Worm (Caenorhabditis elegans) whole organism, young adult: Measurements from ENCODE around the gene K05F6.8.

ENCODE experiments used
- B0019.2 ChIP-seq: fragments of 200-800 bp; sonication (Bioruptor generic); conservative IDR thresholded peaks from 2 replicates; pipeline ENCODE4 v1.3.6; 2022; ENCODE audit warnings: missing genetic modification reagents, missing genetic modification characterization, missing compliant biosample characterization
- D2030.7 ChIP-seq: fragments of 200-800 bp; sonication (Bioruptor generic); IDR thresholded peaks from 2 replicates; pipeline ENCODE4 v1.3.6; 2022; ENCODE audit warnings: missing genetic modification reagents, missing genetic modification characterization, missing compliant biosample characterization
- F10E7.11 ChIP-seq: sonication (generic microtip); optimal IDR thresholded peaks from 2 replicates; lab custom pipeline; 2017; ENCODE audit warnings: mild to moderate bottlenecking, missing genetic modification characterization, moderate library complexity, missing compliant biosample characterization
- F33H1.4 ChIP-seq: fragments of 200-800 bp; sonication (Bioruptor generic); IDR thresholded peaks from 2 replicates; pipeline ENCODE4 v1.3.6; 2022; ENCODE audit warnings: missing genetic modification reagents, missing genetic modification characterization, missing compliant biosample characterization
- F37B4.10 ChIP-seq: fragments of 200-800 bp; sonication (Bioruptor generic); IDR thresholded peaks from 2 replicates; pipeline ENCODE4 v1.3.6; 2022; ENCODE audit warnings: missing genetic modification characterization, missing compliant biosample characterization
- F55B11.4 ChIP-seq: sonication (generic microtip); optimal IDR thresholded peaks from 2 replicates; lab custom pipeline; 2016; ENCODE audit warnings: missing compliant biosample characterization, missing genetic modification characterization, borderline replicate concordance; ENCODE audit not compliant: insufficient read depth
- F57C9.4 ChIP-seq: sonication (generic microtip); optimal IDR thresholded peaks from 2 replicates; lab custom pipeline; 2017; ENCODE audit warnings: mild to moderate bottlenecking, missing genetic modification characterization, missing compliant biosample characterization
- Y67H2A.10 ChIP-seq: fragments of 200-800 bp; sonication (Bioruptor generic); conservative IDR thresholded peaks from 2 replicates; pipeline ENCODE4 v1.3.6; 2022; ENCODE audit warnings: missing genetic modification reagents, missing genetic modification characterization, missing compliant biosample characterization
- Y79H2A.3 ChIP-seq: fragments of 200-800 bp; sonication (Bioruptor generic); conservative IDR thresholded peaks from 2 replicates; pipeline ENCODE4 v1.3.6; 2022; ENCODE audit warnings: missing genetic modification reagents, missing genetic modification characterization, missing compliant biosample characterization
- ZK185.1 ChIP-seq: sonication (generic microtip); optimal IDR thresholded peaks from 2 replicates; lab custom pipeline; 2016; ENCODE audit warnings: mild to moderate bottlenecking, missing genetic modification characterization, missing compliant biosample characterization; ENCODE audit not compliant: poor library complexity, severe bottlenecking
- ama-1 ChIP-seq, 3 experiments: fragments of 150-350 bp in 1 of 3; sonication (generic microtip) in 2 of 3; optimal IDR thresholded peaks; 2 replicates each; lab custom pipeline; 2014 to 2018; ENCODE audit warnings: missing biosample characterization in 2 of 3, missing genetic modification characterization in 2 of 3, missing genetic modification reagents in 2 of 3
- aptf-2 ChIP-seq: fragments of 200-800 bp; sonication (Bioruptor generic); conservative IDR thresholded peaks from 2 replicates; pipeline ENCODE4 v1.3.6; 2022; ENCODE audit warnings: missing genetic modification reagents, missing genetic modification characterization, missing compliant biosample characterization
- athp-1 ChIP-seq: sonication (generic microtip); optimal IDR thresholded peaks from 2 replicates; lab custom pipeline; 2017; ENCODE audit warnings: mild to moderate bottlenecking, missing genetic modification characterization, missing compliant biosample characterization
- attf-6 ChIP-seq: fragments of 200-800 bp; sonication (Bioruptor generic); IDR thresholded peaks from 2 replicates; pipeline ENCODE4 v1.3.6; 2022; ENCODE audit warnings: missing genetic modification reagents, missing genetic modification characterization, missing compliant biosample characterization
- ceh-27 ChIP-seq: fragments of 200-800 bp; sonication (Bioruptor generic); optimal IDR thresholded peaks from 2 replicates; lab custom pipeline; 2018; ENCODE audit warnings: mild to moderate bottlenecking, missing genetic modification characterization, moderate library complexity, missing compliant biosample characterization
- ceh-40 ChIP-seq: fragments of 200-800 bp; sonication (Bioruptor generic); IDR thresholded peaks from 2 replicates; pipeline ENCODE4 v1.3.6; 2022; ENCODE audit warnings: missing genetic modification characterization, missing compliant biosample characterization
- ceh-58 ChIP-seq: fragments of 200-800 bp; sonication (Bioruptor generic); IDR thresholded peaks from 2 replicates; pipeline ENCODE4 v1.3.6; 2022; ENCODE audit warnings: missing genetic modification characterization, missing compliant biosample characterization
- egl-44 ChIP-seq: fragments of 200-800 bp; sonication (Bioruptor generic); IDR thresholded peaks from 2 replicates; pipeline ENCODE4 v1.3.6; 2022; ENCODE audit warnings: missing genetic modification reagents, missing genetic modification characterization, missing compliant biosample characterization
- fkh-3 ChIP-seq: sonication (generic microtip); optimal IDR thresholded peaks from 2 replicates; lab custom pipeline; 2016; ENCODE audit warnings: mild to moderate bottlenecking, missing genetic modification characterization, missing compliant biosample characterization
- hlh-12 ChIP-seq: sonication (generic microtip); optimal IDR thresholded peaks from 2 replicates; lab custom pipeline; 2016; ENCODE audit warnings: missing genetic modification characterization, missing compliant biosample characterization
- hmg-20 ChIP-seq: fragments of 200-800 bp; sonication (Bioruptor generic); IDR thresholded peaks from 2 replicates; pipeline ENCODE4 v1.3.6; 2022; ENCODE audit warnings: missing genetic modification reagents, missing genetic modification characterization, missing compliant biosample characterization
- hsf-1 ChIP-seq: fragments of 200-800 bp; sonication (Bioruptor generic); IDR thresholded peaks from 2 replicates; pipeline ENCODE4 v1.3.6; 2022; ENCODE audit warnings: missing genetic modification reagents, missing genetic modification characterization, missing compliant biosample characterization
- let-526 ChIP-seq: fragments of 200-800 bp; sonication (Bioruptor generic); IDR thresholded peaks from 2 replicates; pipeline ENCODE4 v1.3.6; 2022; ENCODE audit warnings: missing genetic modification reagents, missing genetic modification characterization, missing compliant biosample characterization
- lin-40 ChIP-seq: sonication (generic microtip); optimal IDR thresholded peaks from 2 replicates; lab custom pipeline; 2016; ENCODE audit warnings: missing genetic modification characterization, mild to moderate bottlenecking, missing compliant biosample characterization, missing genotype, missing genetic modification reagents
- lir-1 ChIP-seq: fragments of 200-800 bp; sonication (Bioruptor generic); conservative IDR thresholded peaks from 2 replicates; pipeline ENCODE4 v1.3.6; 2022; ENCODE audit warnings: missing genetic modification reagents, missing genetic modification characterization, missing compliant biosample characterization
- madf-10 ChIP-seq: sonication (generic microtip); optimal IDR thresholded peaks from 2 replicates; lab custom pipeline; 2016; ENCODE audit warnings: mild to moderate bottlenecking, missing genetic modification characterization, missing compliant biosample characterization
- madf-6 ChIP-seq: fragments of 200-800 bp; sonication (Bioruptor generic); IDR thresholded peaks from 2 replicates; pipeline ENCODE4 v1.3.6; 2022; ENCODE audit warnings: missing genetic modification reagents, missing genetic modification characterization, missing compliant biosample characterization
- madf-8 ChIP-seq: fragments of 200-800 bp; sonication (Bioruptor generic); conservative IDR thresholded peaks from 2 replicates; pipeline ENCODE4 v1.3.6; 2022; ENCODE audit warnings: missing genetic modification reagents, missing genetic modification characterization, missing compliant biosample characterization
- mel-28 ChIP-seq: sonication (generic microtip); optimal IDR thresholded peaks from 2 replicates; lab custom pipeline; 2016; ENCODE audit warnings: borderline replicate concordance, mild to moderate bottlenecking, missing genetic modification characterization, missing compliant biosample characterization
- mes-4 ChIP-seq: sonication (generic microtip); optimal IDR thresholded peaks from 2 replicates; lab custom pipeline; 2016; ENCODE audit warnings: missing genotype, missing genetic modification characterization, missing compliant biosample characterization
- nfya-1 ChIP-seq: sonication (generic microtip); optimal IDR thresholded peaks from 2 replicates; lab custom pipeline; 2017; ENCODE audit warnings: antibody characterized with exemption, missing compliant biosample characterization, missing genetic modification characterization, borderline replicate concordance; ENCODE audit not compliant: insufficient read depth
- nhr-179 ChIP-seq: sonication (generic microtip); optimal IDR thresholded peaks from 2 replicates; lab custom pipeline; 2016; ENCODE audit warnings: mild to moderate bottlenecking, missing genetic modification characterization, missing compliant biosample characterization
- rcor-1 ChIP-seq: fragments of 200-800 bp; sonication (Bioruptor generic); IDR thresholded peaks from 2 replicates; pipeline ENCODE4 v1.3.6; 2022; ENCODE audit warnings: missing genetic modification reagents, missing genetic modification characterization, missing compliant biosample characterization
- rec-8 ChIP-seq, 2 experiments: sonication (generic microtip); optimal IDR thresholded peaks; 2 replicates each; lab custom pipeline; 2016; ENCODE audit warnings: mild to moderate bottlenecking in 2 of 2, missing genetic modification characterization in 2 of 2, missing genetic modification reagents in 2 of 2, missing genotype in 2 of 2, missing biosample characterization in 1 of 2, missing compliant biosample characterization in 1 of 2, moderate library complexity in 1 of 2
- snpc-3.4 ChIP-seq: sonication (generic microtip); optimal IDR thresholded peaks from 2 replicates; lab custom pipeline; 2017; ENCODE audit warnings: missing genetic modification characterization, mild to moderate bottlenecking, missing compliant biosample characterization, antibody characterized with exemption, moderate library complexity, missing genotype, missing genetic modification reagents
- somi-1 ChIP-seq: fragments of 200-800 bp; sonication (Bioruptor generic); optimal IDR thresholded peaks from 2 replicates; lab custom pipeline; 2018; ENCODE audit warnings: mild to moderate bottlenecking, missing genetic modification characterization, missing compliant biosample characterization
- tbp1 ChIP-seq: fragments of 200-800 bp; sonication (Bioruptor generic); optimal IDR thresholded peaks from 2 replicates; lab custom pipeline; 2018; ENCODE audit warnings: mild to moderate bottlenecking, missing genetic modification characterization, missing compliant biosample characterization
- tlf-1 ChIP-seq: fragments of 200-800 bp; sonication (Bioruptor generic); optimal IDR thresholded peaks from 2 replicates; lab custom pipeline; 2018; ENCODE audit warnings: mild to moderate bottlenecking, missing genetic modification characterization, missing compliant biosample characterization
- unc-130 ChIP-seq: sonication (generic microtip); optimal IDR thresholded peaks from 2 replicates; lab custom pipeline; 2016; ENCODE audit warnings: missing genetic modification reagents, missing genetic modification characterization, missing compliant biosample characterization
- unc-62 ChIP-seq: fragments of 150-350 bp; optimal IDR thresholded peaks from 2 replicates; lab custom pipeline; 2014; ENCODE audit warnings: missing biosample characterization, missing genetic modification reagents, missing genetic modification characterization
- ztf-22 ChIP-seq: fragments of 200-800 bp; sonication (Bioruptor generic); optimal IDR thresholded peaks from 2 replicates; lab custom pipeline; 2018; ENCODE audit warnings: mild to moderate bottlenecking, missing genetic modification characterization, moderate library complexity, missing compliant biosample characterization
- ztf-25 ChIP-seq: fragments of 200-800 bp; sonication (Bioruptor generic); IDR thresholded peaks from 2 replicates; pipeline ENCODE4 v1.3.6; 2022; ENCODE audit warnings: missing genetic modification reagents, missing genetic modification characterization, missing compliant biosample characterization
- ztf-3 ChIP-seq: fragments of 200-800 bp; sonication (Bioruptor generic); optimal IDR thresholded peaks from 2 replicates; lab custom pipeline; 2018; ENCODE audit warnings: mild to moderate bottlenecking, missing genetic modification characterization, missing compliant biosample characterization

Gene K05F6.8

DNA sequence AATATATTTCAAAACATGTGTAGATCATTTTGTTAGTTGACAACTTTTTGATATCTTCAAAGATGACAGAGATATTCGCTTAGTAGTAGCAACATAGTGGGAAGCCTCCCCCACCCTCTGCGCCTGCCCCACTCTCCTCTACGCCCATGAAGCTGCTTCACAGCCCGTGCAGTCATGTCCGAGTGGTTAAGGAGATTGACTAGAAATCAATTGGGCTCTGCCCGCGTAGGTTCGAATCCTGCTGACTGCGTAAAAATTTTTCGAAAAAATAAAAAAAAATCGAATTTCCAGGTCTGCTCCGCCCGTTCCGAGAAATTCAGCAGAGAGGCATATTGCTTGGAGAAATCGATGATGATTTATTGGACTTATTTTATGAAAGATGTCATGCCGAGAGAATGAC is 47.7 kb downstream of the K05F6.8 start (continued):
- TF ChIP-seq nfya-1: no peak
- no peak for TF ChIP-seq ceh-40
- TF ChIP-seq tbp1 (GFP tag; lab: Kevin White, UChicago): peak; percentile 95
- no peak for TF ChIP-seq unc-130 (GFP tag; lab: Kevin White, UChicago)
- peak; percentile 60; the same call in 1 of the 2 replicates for TF ChIP-seq ztf-25 (GFP tag; lab: Robert Waterston, UW)
- no peak for TF ChIP-seq ztf-3 (GFP tag; lab: Kevin White, UChicago)
- TF ChIP-seq fkh-3 (tag; lab: Kevin White, UChicago): no peak
- TF ChIP-seq nhr-179 (tag; lab: Kevin White, UChicago): no peak
- TF ChIP-seq lin-40: no peak
- TF ChIP-seq F55B11.4 (tag; lab: Kevin White, UChicago): no peak
- TF ChIP-seq rcor-1 (GFP tag; lab: Robert Waterston, UW): no peak
- TF ChIP-seq rec-8 (tag; optimal IDR thresholded peaks at IDR 0.05; lab: Kevin White, UChicago): peak in 1 of 2 experiments; percentile 34
- TF ChIP-seq F33H1.4 (GFP tag; lab: Robert Waterston, UW): no peak
- no peak for TF ChIP-seq unc-62 (GFP tag; lab: Kevin White, UChicago)
- peak; percentile 9 for TF ChIP-seq athp-1
- TF ChIP-seq madf-6 (GFP tag; lab: Robert Waterston, UW): no peak
- peak; percentile 15 for TF ChIP-seq ZK185.1 (tag; lab: Kevin White, UChicago)
- no peak for TF ChIP-seq tlf-1
- no peak for TF ChIP-seq snpc-3.4
- no peak for TF ChIP-seq hsf-1 (GFP tag; lab: Robert Waterston, UW)
- no peak for TF ChIP-seq ama-1 (optimal IDR thresholded peaks at IDR 0.05; lab: Kevin White, UChicago)
- TF ChIP-seq ama-1 (GFP tag; optimal IDR thresholded peaks at IDR 0.05; lab: Kevin White, UChicago): peak in 1 of 2 experiments; percentile 25
- no peak for TF ChIP-seq lir-1 (GFP tag; lab: Robert Waterston, UW)
- TF ChIP-seq hmg-20 (GFP tag; lab: Robert Waterston, UW): no peak
- no peak for TF ChIP-seq let-526 (GFP tag; lab: Robert Waterston, UW)
- TF ChIP-seq somi-1 (GFP tag; lab: Kevin White, UChicago): no peak
- TF ChIP-seq ceh-27 (GFP tag; lab: Kevin White, UChicago): peak; percentile 26
- no peak for TF ChIP-seq Y79H2A.3 (GFP tag; lab: Robert Waterston, UW)
- TF ChIP-seq F57C9.4 (tag; lab: Kevin White, UChicago): no peak
- TF ChIP-seq mel-28 (tag; lab: Kevin White, UChicago): no peak
- TF ChIP-seq B0019.2 (GFP tag; lab: Robert Waterston, UW): no peak
- peak; percentile 28; the same call in 1 of the 2 replicates for TF ChIP-seq D2030.7 (GFP tag; lab: Robert Waterston, UW)
- TF ChIP-seq F37B4.10 (GFP tag; lab: Robert Waterston, UW): no peak
- TF ChIP-seq aptf-2 (GFP tag; lab: Robert Waterston, UW): no peak
- no peak for TF ChIP-seq F10E7.11
- TF ChIP-seq ceh-58 (GFP tag; lab: Robert Waterston, UW): no peak
- TF ChIP-seq hlh-12: no peak
- no peak for TF ChIP-seq madf-8 (GFP tag; lab: Robert Waterston, UW)
- no peak for TF ChIP-seq mes-4
- TF ChIP-seq madf-10 (tag; lab: Kevin White, UChicago): peak; percentile 47
- no peak for TF ChIP-seq ztf-22 (GFP tag; lab: Kevin White, UChicago)
- no peak for TF ChIP-seq Y67H2A.10 (GFP tag; lab: Robert Waterston, UW)
- no peak for TF ChIP-seq egl-44 (GFP tag; lab: Robert Waterston, UW)
- TF ChIP-seq attf-6 (GFP tag; lab: Robert Waterston, UW): no peak
